Worm (Caenorhabditis elegans) whole organism, late embryonic: Measurements from ENCODE around the gene cec-1.
A peak's percentile ranks its signal among the peaks of the same experiment; 100 is the strongest.

Experiments used
- C08G9.2 ChIP-seq: sonication (generic microtip); optimal IDR thresholded peaks from 2 replicates; lab custom pipeline; 2016; ENCODE audit warnings: mild to moderate bottlenecking, missing genetic modification characterization, moderate library complexity, missing compliant biosample characterization
- C38D4.7 ChIP-seq: fragments of 200-800 bp; sonication (Bioruptor generic); optimal IDR thresholded peaks from 2 replicates; lab custom pipeline; 2018; ENCODE audit warnings: mild to moderate bottlenecking, missing genetic modification characterization, moderate library complexity, missing compliant biosample characterization
- F13H6.1 ChIP-seq: sonication (generic microtip); optimal IDR thresholded peaks from 2 replicates; lab custom pipeline; 2016; ENCODE audit warnings: missing genetic modification characterization, missing compliant biosample characterization
- ahr-1 ChIP-seq: sonication (generic microtip); optimal IDR thresholded peaks from 2 replicates; lab custom pipeline; 2016; ENCODE audit warnings: missing genetic modification characterization, missing compliant biosample characterization
- ceh-19 ChIP-seq: fragments of 200-800 bp; sonication (Bioruptor generic); optimal IDR thresholded peaks from 2 replicates; lab custom pipeline; 2018; ENCODE audit warnings: mild to moderate bottlenecking, missing genetic modification characterization, missing compliant biosample characterization
- ceh-2 ChIP-seq: sonication (generic microtip); optimal IDR thresholded peaks from 2 replicates; lab custom pipeline; 2016; ENCODE audit warnings: missing genotype, missing genetic modification characterization, missing compliant biosample characterization
- ceh-45 ChIP-seq: fragments of 200-800 bp; sonication (Bioruptor generic); IDR thresholded peaks from 2 replicates; pipeline ENCODE4 v1.3.6; 2022; ENCODE audit warnings: missing genetic modification reagents, missing genetic modification characterization, missing compliant biosample characterization
- ceh-48 ChIP-seq: sonication (generic microtip); optimal IDR thresholded peaks from 2 replicates; lab custom pipeline; 2016; ENCODE audit warnings: missing genetic modification characterization, inconsistent platforms, missing compliant biosample characterization
- ceh-6 ChIP-seq: fragments of 200-800 bp; sonication (Bioruptor generic); optimal IDR thresholded peaks from 2 replicates; lab custom pipeline; 2018; ENCODE audit warnings: mild to moderate bottlenecking, missing genetic modification characterization, missing compliant biosample characterization
- ceh-9 ChIP-seq: sonication (generic microtip); optimal IDR thresholded peaks from 2 replicates; lab custom pipeline; 2016; ENCODE audit warnings: mild to moderate bottlenecking, missing genetic modification characterization, inconsistent platforms, missing compliant biosample characterization
- dmd-4 ChIP-seq: sonication (generic microtip); optimal IDR thresholded peaks from 2 replicates; lab custom pipeline; 2016; ENCODE audit warnings: borderline replicate concordance, missing genetic modification characterization, missing compliant biosample characterization
- dve-1 ChIP-seq: sonication (generic microtip); optimal IDR thresholded peaks from 2 replicates; lab custom pipeline; 2017; ENCODE audit warnings: antibody characterized with exemption, mild to moderate bottlenecking, missing genetic modification characterization, missing compliant biosample characterization
- fkh-10 ChIP-seq: fragments of 150-350 bp; optimal IDR thresholded peaks from 2 replicates; lab custom pipeline; 2014; ENCODE audit warnings: missing biosample characterization, missing genetic modification reagents, missing genetic modification characterization
- fkh-6 ChIP-seq: sonication (generic microtip); optimal IDR thresholded peaks from 2 replicates; lab custom pipeline; 2016; ENCODE audit warnings: missing genetic modification characterization, missing compliant biosample characterization
- gmeb-2 ChIP-seq: sonication (generic microtip); optimal IDR thresholded peaks from 2 replicates; lab custom pipeline; 2016; ENCODE audit warnings: missing genetic modification characterization, inconsistent platforms, missing compliant biosample characterization
- hlh-30 ChIP-seq: sonication (generic microtip); optimal IDR thresholded peaks from 2 replicates; lab custom pipeline; 2017; ENCODE audit warnings: antibody characterized with exemption, missing genetic modification characterization, missing compliant biosample characterization; ENCODE audit not compliant: insufficient read depth
- hlh-6 ChIP-seq: sonication (generic microtip); optimal IDR thresholded peaks from 2 replicates; lab custom pipeline; 2016; ENCODE audit warnings: missing genotype, missing genetic modification characterization, missing compliant biosample characterization
- hlh-8 ChIP-seq: sonication (generic microtip); optimal IDR thresholded peaks from 2 replicates; lab custom pipeline; 2016; ENCODE audit warnings: missing genotype, missing genetic modification characterization, missing compliant biosample characterization
- lim-6 ChIP-seq: sonication (generic microtip); optimal IDR thresholded peaks from 2 replicates; lab custom pipeline; 2016; ENCODE audit warnings: missing genetic modification characterization, missing compliant biosample characterization
- madf-2 ChIP-seq: sonication (generic microtip); optimal IDR thresholded peaks from 2 replicates; lab custom pipeline; 2017; ENCODE audit warnings: missing genetic modification characterization, missing compliant biosample characterization
- mec-3 ChIP-seq: sonication (generic microtip); optimal IDR thresholded peaks from 2 replicates; lab custom pipeline; 2016; ENCODE audit warnings: borderline replicate concordance, missing genetic modification characterization, missing compliant biosample characterization
- nfya-1 ChIP-seq: sonication (generic microtip); optimal IDR thresholded peaks from 2 replicates; lab custom pipeline; 2017; ENCODE audit warnings: missing genetic modification characterization, mild to moderate bottlenecking, missing compliant biosample characterization, antibody characterized with exemption, moderate library complexity
- nhr-11 ChIP-seq: fragments of 150-350 bp; optimal IDR thresholded peaks from 2 replicates; lab custom pipeline; 2014; ENCODE audit warnings: missing biosample characterization, missing genetic modification characterization
- nhr-232 ChIP-seq: sonication (generic microtip); optimal IDR thresholded peaks from 2 replicates; lab custom pipeline; 2016; ENCODE audit warnings: missing genetic modification characterization, missing compliant biosample characterization
- pag-3 ChIP-seq: sonication (generic microtip); optimal IDR thresholded peaks from 2 replicates; lab custom pipeline; 2016; ENCODE audit warnings: missing compliant biosample characterization, missing genetic modification characterization, borderline replicate concordance
- pha-4 ChIP-seq: fragments of 150-350 bp; optimal IDR thresholded peaks from 2 replicates; lab custom pipeline; 2018; ENCODE audit warnings: missing biosample characterization, missing genetic modification reagents, missing genetic modification characterization
- pros-1 ChIP-seq: fragments of 150-350 bp; optimal IDR thresholded peaks from 2 replicates; lab custom pipeline; 2014; ENCODE audit warnings: missing biosample characterization, missing genetic modification reagents, missing genetic modification characterization
- ref-2 ChIP-seq: sonication (generic microtip); optimal IDR thresholded peaks from 2 replicates; lab custom pipeline; 2016; ENCODE audit warnings: missing genetic modification characterization, missing compliant biosample characterization
- sdc-2 ChIP-seq: sonication (generic microtip); optimal IDR thresholded peaks from 2 replicates; lab custom pipeline; 2016; ENCODE audit warnings: missing genotype, missing genetic modification characterization, missing compliant biosample characterization
- syd-9 ChIP-seq: sonication (generic microtip); optimal IDR thresholded peaks from 2 replicates; lab custom pipeline; 2016; ENCODE audit warnings: mild to moderate bottlenecking, missing genetic modification characterization, moderate library complexity, missing compliant biosample characterization
- tbx-2 ChIP-seq: sonication (generic microtip); optimal IDR thresholded peaks from 2 replicates; lab custom pipeline; 2016; ENCODE audit warnings: missing genetic modification characterization, missing compliant biosample characterization
- tbx-7 ChIP-seq: sonication (generic microtip); optimal IDR thresholded peaks from 2 replicates; lab custom pipeline; 2016; ENCODE audit warnings: missing genotype, missing genetic modification characterization, missing compliant biosample characterization
- unc-42 ChIP-seq: sonication (generic microtip); optimal IDR thresholded peaks from 2 replicates; lab custom pipeline; 2016; ENCODE audit warnings: missing genotype, missing genetic modification characterization, missing compliant biosample characterization
- unc-55 ChIP-seq: sonication (generic microtip); optimal IDR thresholded peaks from 2 replicates; lab custom pipeline; 2017; ENCODE audit warnings: missing biosample characterization, missing genetic modification reagents, missing genetic modification characterization
- unc-86 ChIP-seq: sonication (generic microtip); optimal IDR thresholded peaks from 2 replicates; lab custom pipeline; 2016; ENCODE audit warnings: missing genetic modification characterization, missing compliant biosample characterization
- zip-5 ChIP-seq: sonication (generic microtip); optimal IDR thresholded peaks from 2 replicates; lab custom pipeline; 2016; ENCODE audit warnings: missing genetic modification characterization, missing compliant biosample characterization
- ztf-16 ChIP-seq: sonication (generic microtip); optimal IDR thresholded peaks from 2 replicates; lab custom pipeline; 2017; ENCODE audit warnings: missing genetic modification characterization, missing compliant biosample characterization

cec-1 gene

DNA sequence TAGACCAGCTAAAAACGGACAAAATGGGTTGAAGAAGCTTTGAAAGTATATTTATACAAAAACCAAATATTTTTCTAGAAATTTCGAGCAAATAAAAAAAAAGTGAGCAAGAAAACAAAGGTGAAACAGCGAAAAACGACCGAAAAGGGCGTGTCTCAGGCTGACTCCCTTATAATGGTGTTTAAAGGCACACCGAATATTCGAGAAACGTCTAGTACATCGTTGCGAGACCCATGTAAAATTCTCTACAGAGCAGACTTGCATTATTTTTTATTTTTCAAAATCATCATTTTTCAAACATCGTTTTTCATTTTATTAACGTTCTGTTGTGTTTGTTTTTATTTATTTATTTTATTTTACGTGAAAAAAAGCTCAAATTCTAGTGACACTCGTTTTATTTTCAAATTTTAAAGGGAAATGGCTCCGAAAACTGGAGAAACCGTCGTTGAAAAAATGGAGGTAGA is 20.8 kb downstream of the cec-1 start, which contains the start of gene rpn-3 (continued):
- TF ChIP-seq ceh-19 (GFP tag; lab: Kevin White, UChicago), result peak; percentile 44
- peak; percentile 55 for TF ChIP-seq ceh-2
- peak; percentile 47 for TF ChIP-seq syd-9
- TF ChIP-seq hlh-30 (tag; lab: Kevin White, UChicago), result peak; percentile 46
- TF ChIP-seq F13H6.1 (tag; lab: Kevin White, UChicago), result peak; percentile 22
- peak; percentile 8 for TF ChIP-seq ceh-48 (tag; lab: Kevin White, UChicago)
- TF ChIP-seq unc-42, result peak; percentile 84

DNA sequence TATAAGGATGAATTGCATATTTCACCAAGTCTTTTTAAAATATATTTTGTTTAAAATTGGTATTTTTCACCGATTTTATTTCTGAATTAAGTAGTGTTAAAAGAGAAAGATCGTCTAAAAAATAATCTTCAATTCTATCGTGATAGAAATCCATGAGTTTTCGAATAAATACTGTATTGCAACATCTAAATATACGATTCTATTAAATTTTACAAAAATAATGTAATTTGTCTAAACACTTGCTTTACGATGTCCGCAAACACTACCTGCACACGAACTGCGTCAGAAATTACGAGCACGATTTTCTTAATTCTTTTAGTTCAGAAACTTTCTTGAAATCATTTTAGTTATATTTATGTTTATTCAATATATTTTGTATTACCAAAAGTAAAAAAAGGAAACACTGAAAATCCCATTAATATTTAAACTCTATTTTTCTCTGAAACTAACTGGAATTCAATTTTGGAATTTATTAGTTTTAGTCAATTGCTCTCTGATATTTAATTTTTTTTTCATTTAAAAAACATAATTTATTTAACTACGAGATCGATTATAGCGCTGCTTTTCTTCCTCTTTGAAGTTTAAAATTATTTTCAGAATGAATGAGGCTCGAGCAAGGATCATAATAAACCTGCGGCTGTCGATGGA is 23.2 kb downstream of the cec-1 start, which contains the start of gene mrpl-32:
mrpl-32 (plus strand) TSS at position 598 of the 648 bp plus-strand sequence.
- TF ChIP-seq ref-2 (tag; lab: Kevin White, UChicago) (no peak), C08G9.2 (no peak), unc-86 (tag; lab: Kevin White, UChicago) (no peak), ceh-48 (tag; lab: Kevin White, UChicago) (no peak), nhr-232 (tag; lab: Kevin White, UChicago) (no peak), hlh-6 (no peak), F13H6.1 (tag; lab: Kevin White, UChicago) (no peak), C38D4.7 (GFP tag; lab: Kevin White, UChicago) (no peak), tbx-7 (tag; lab: Kevin White, UChicago) (no peak), ahr-1 (tag; lab: Kevin White, UChicago) (no peak)

DNA sequence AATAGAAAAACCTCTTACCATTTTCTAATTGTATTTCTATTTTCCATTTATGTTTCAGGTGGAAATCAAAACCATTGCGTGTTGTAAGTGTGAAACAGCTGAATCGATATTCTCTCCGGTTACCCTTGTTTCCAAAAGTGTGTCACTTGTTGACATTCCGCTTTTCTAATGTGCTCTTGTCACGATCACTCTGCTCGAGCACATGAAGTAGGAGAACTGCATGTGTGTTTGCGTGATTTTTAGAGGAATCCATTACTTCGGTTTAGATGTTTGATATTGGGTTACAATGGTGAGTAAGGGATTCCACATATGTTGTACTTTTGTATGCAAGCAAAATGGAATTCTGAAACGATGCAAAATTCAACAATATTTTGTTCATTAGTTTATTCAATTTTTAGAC is 24.4 kb downstream of the cec-1 start:
- TF ChIP-seq sdc-2 (tag; lab: Kevin White, UChicago) (no peak), unc-55 (GFP tag; lab: Kevin White, UChicago) (no peak), lim-6 (tag; lab: Kevin White, UChicago) (no peak), gmeb-2 (tag; lab: Kevin White, UChicago) (no peak), hlh-8 (no peak), C38D4.7 (GFP tag; lab: Kevin White, UChicago) (no peak), pros-1 (tag; lab: Kevin White, UChicago) (no peak), dmd-4 (tag; lab: Kevin White, UChicago) (no peak), ceh-6 (GFP tag; lab: Kevin White, UChicago) (no peak), zip-5 (no peak), madf-2 (tag; lab: Kevin White, UChicago) (no peak), pag-3 (tag; lab: Kevin White, UChicago) (no peak), tbx-7 (tag; lab: Kevin White, UChicago) (no peak), fkh-10 (GFP tag; lab: Kevin White, UChicago) (no peak), tbx-2 (no peak), ceh-9 (tag; lab: Kevin White, UChicago) (no peak)

- TF ChIP-seq fkh-6 (tag; lab: Kevin White, UChicago) (no peak), hlh-30 (tag; lab: Kevin White, UChicago) (no peak), pag-3 (tag; lab: Kevin White, UChicago) (no peak), ceh-45 (GFP tag; lab: Robert Waterston, UW) (no peak), pha-4 (tag; lab: Kevin White, UChicago) (no peak), dve-1 (tag; lab: Kevin White, UChicago) (no peak), fkh-10 (GFP tag; lab: Kevin White, UChicago) (no peak), zip-5 (no peak), unc-55 (GFP tag; lab: Kevin White, UChicago) (no peak), mec-3 (tag; lab: Kevin White, UChicago) (no peak), tbx-2 (no peak), C08G9.2 (no peak), dmd-4 (tag; lab: Kevin White, UChicago) (no peak), nfya-1 (tag; lab: Kevin White, UChicago) (no peak), nhr-11 (tag; lab: Kevin White, UChicago) (no peak), ceh-6 (GFP tag; lab: Kevin White, UChicago) (no peak), ztf-16 (no peak)
These were observed 25.0 kb downstream of the cec-1 start for ce11 chrIII:8451181-8451580.
